Worm (Caenorhabditis elegans) whole organism, L2 larva: ENCODE measurements around the gene pigk-1.

Experiments used
- C34F6.9 ChIP-seq: fragments of 150-350 bp; optimal IDR thresholded peaks from 2 replicates; lab custom pipeline; 2014; ENCODE audit warnings: missing biosample characterization, missing genetic modification characterization
- F13H6.1 ChIP-seq: sonication (generic microtip); optimal IDR thresholded peaks from 2 replicates; lab custom pipeline; 2016; ENCODE audit warnings: missing genetic modification characterization, missing compliant biosample characterization
- R02D3.7 ChIP-seq: fragments of 150-350 bp; optimal IDR thresholded peaks from 2 replicates; lab custom pipeline; 2014; ENCODE audit warnings: missing biosample characterization, missing genetic modification characterization
- Y55F3AM.14 ChIP-seq: fragments of 200-800 bp; sonication (Bioruptor generic); optimal IDR thresholded peaks from 2 replicates; lab custom pipeline; 2018; ENCODE audit warnings: mild to moderate bottlenecking, missing genetic modification characterization, missing compliant biosample characterization
- ZK546.5 ChIP-seq: sonication (generic microtip); optimal IDR thresholded peaks from 2 replicates; lab custom pipeline; 2017; ENCODE audit warnings: missing biosample characterization, missing genetic modification characterization
- alr-1 ChIP-seq: fragments of 150-350 bp; optimal IDR thresholded peaks from 2 replicates; lab custom pipeline; 2014; ENCODE audit warnings: missing biosample characterization, missing genetic modification characterization
- aly-2 ChIP-seq: fragments of 150-350 bp; optimal IDR thresholded peaks from 2 replicates; lab custom pipeline; 2014; ENCODE audit warnings: missing biosample characterization, missing genetic modification characterization
- blmp-1 ChIP-seq: sonication (generic microtip); optimal IDR thresholded peaks from 2 replicates; lab custom pipeline; 2017; ENCODE audit warnings: missing genetic modification characterization, mild to moderate bottlenecking, missing compliant biosample characterization, antibody characterized with exemption, moderate library complexity; ENCODE audit not compliant: insufficient read depth
- ceh-16 ChIP-seq: fragments of 150-350 bp; optimal IDR thresholded peaks from 2 replicates; lab custom pipeline; 2014; ENCODE audit warnings: missing biosample characterization, missing genetic modification characterization
- crh-2 ChIP-seq: sonication (generic microtip); optimal IDR thresholded peaks from 2 replicates; lab custom pipeline; 2017; ENCODE audit warnings: missing biosample characterization, missing genetic modification characterization
- dmd-4 ChIP-seq: sonication (generic microtip); optimal IDR thresholded peaks from 2 replicates; lab custom pipeline; 2017; ENCODE audit warnings: missing biosample characterization, missing genetic modification characterization
- egl-27 ChIP-seq: sonication (generic microtip); optimal IDR thresholded peaks from 3 replicates; lab custom pipeline; 2017; ENCODE audit warnings: missing biosample characterization, missing genetic modification reagents, missing genetic modification characterization
- elt-1 ChIP-seq: fragments of 150-350 bp; optimal IDR thresholded peaks from 2 replicates; lab custom pipeline; 2014; ENCODE audit warnings: missing biosample characterization, missing genetic modification characterization
- elt-3 ChIP-seq: sonication (generic microtip); optimal IDR thresholded peaks from 2 replicates; lab custom pipeline; 2017; ENCODE audit warnings: missing biosample characterization, missing genetic modification characterization
- fos-1 ChIP-seq: fragments of 150-350 bp; optimal IDR thresholded peaks from 2 replicates; lab custom pipeline; 2014; ENCODE audit warnings: missing biosample characterization, missing genetic modification characterization
- gmeb-1 ChIP-seq: fragments of 150-350 bp; optimal IDR thresholded peaks from 2 replicates; lab custom pipeline; 2014; ENCODE audit warnings: missing biosample characterization, missing genetic modification characterization
- lin-11 ChIP-seq: fragments of 150-350 bp; sonication (generic microtip); optimal IDR thresholded peaks from 2 replicates; lab custom pipeline; 2014; ENCODE audit warnings: missing biosample characterization, missing genetic modification characterization, inconsistent platforms, mixed read lengths
- lin-13 ChIP-seq: fragments of 150-350 bp; optimal IDR thresholded peaks from 2 replicates; lab custom pipeline; 2014; ENCODE audit warnings: missing biosample characterization, missing genetic modification reagents, missing genetic modification characterization
- lin-39 ChIP-seq: fragments of 150-350 bp; optimal IDR thresholded peaks from 2 replicates; lab custom pipeline; 2014; ENCODE audit warnings: missing biosample characterization, missing genetic modification reagents, missing genetic modification characterization
- lsy-2 ChIP-seq, 2 experiments: fragments of 150-350 bp in 1 of 2; sonication (generic microtip) in 1 of 2; optimal IDR thresholded peaks; 2 replicates each; lab custom pipeline; 2014 to 2017; ENCODE audit warnings: missing biosample characterization in 2 of 2, missing genetic modification characterization in 2 of 2
- mab-5 ChIP-seq: fragments of 150-350 bp; optimal IDR thresholded peaks from 2 replicates; lab custom pipeline; 2014; ENCODE audit warnings: missing biosample characterization, missing genetic modification characterization
- mbf-1 ChIP-seq: sonication (generic microtip); optimal IDR thresholded peaks from 2 replicates; lab custom pipeline; 2017; ENCODE audit warnings: missing biosample characterization, missing genetic modification characterization
- mdl-1 ChIP-seq, 2 experiments: fragments of 150-350 bp in 1 of 2; sonication (generic microtip) in 1 of 2; optimal IDR thresholded peaks; 2 replicates each; lab custom pipeline; 2017; ENCODE audit warnings: missing biosample characterization in 2 of 2, missing genetic modification characterization in 2 of 2
- nhr-10 ChIP-seq: sonication (generic microtip); optimal IDR thresholded peaks from 2 replicates; lab custom pipeline; 2017; ENCODE audit warnings: missing biosample characterization, missing genetic modification characterization
- nhr-11 ChIP-seq: fragments of 150-350 bp; optimal IDR thresholded peaks from 2 replicates; lab custom pipeline; 2014; ENCODE audit warnings: missing biosample characterization, missing genetic modification characterization
- nhr-12 ChIP-seq: fragments of 150-350 bp; optimal IDR thresholded peaks from 2 replicates; lab custom pipeline; 2014; ENCODE audit warnings: missing biosample characterization, missing genetic modification characterization
- nhr-129 ChIP-seq: fragments of 150-350 bp; optimal IDR thresholded peaks from 2 replicates; lab custom pipeline; 2014; ENCODE audit warnings: missing biosample characterization, missing genetic modification characterization
- nhr-21 ChIP-seq: fragments of 150-350 bp; optimal IDR thresholded peaks from 2 replicates; lab custom pipeline; 2014; ENCODE audit warnings: missing biosample characterization, missing genetic modification characterization
- nhr-23 ChIP-seq: fragments of 150-350 bp; optimal IDR thresholded peaks from 2 replicates; lab custom pipeline; 2014; ENCODE audit warnings: missing biosample characterization, missing genetic modification reagents, missing genetic modification characterization
- nhr-237 ChIP-seq: fragments of 150-350 bp; optimal IDR thresholded peaks from 2 replicates; lab custom pipeline; 2014; ENCODE audit warnings: missing biosample characterization, missing genetic modification characterization
- nhr-25 ChIP-seq: fragments of 150-350 bp; sonication (generic microtip); optimal IDR thresholded peaks from 3 replicates; lab custom pipeline; 2014; ENCODE audit warnings: missing biosample characterization, missing genetic modification characterization
- nhr-6 ChIP-seq: fragments of 150-350 bp; optimal IDR thresholded peaks from 2 replicates; lab custom pipeline; 2014; ENCODE audit warnings: missing biosample characterization, missing genetic modification characterization
- nhr-77 ChIP-seq: fragments of 150-350 bp; optimal IDR thresholded peaks from 2 replicates; lab custom pipeline; 2014; ENCODE audit warnings: missing biosample characterization, missing genetic modification characterization
- peb-1 ChIP-seq: fragments of 150-350 bp; optimal IDR thresholded peaks from 2 replicates; lab custom pipeline; 2014; ENCODE audit warnings: missing biosample characterization, missing genetic modification characterization
- skn-1 ChIP-seq: sonication (generic microtip); optimal IDR thresholded peaks from 2 replicates; lab custom pipeline; 2017; ENCODE audit warnings: missing biosample characterization, missing genetic modification characterization
- sma-3 ChIP-seq: sonication (generic microtip); optimal IDR thresholded peaks from 2 replicates; lab custom pipeline; 2016; ENCODE audit warnings: missing genetic modification reagents, missing genetic modification characterization, missing compliant biosample characterization
- sma-9 ChIP-seq, 2 experiments: fragments of 150-350 bp in 1 of 2; sonication (generic microtip) in 1 of 2; optimal IDR thresholded peaks; 2 replicates each; lab custom pipeline; 2014 to 2016; ENCODE audit warnings: missing genetic modification characterization in 2 of 2, mild to moderate bottlenecking in 1 of 2, missing biosample characterization in 1 of 2, missing compliant biosample characterization in 1 of 2, missing genetic modification reagents in 1 of 2, moderate library complexity in 1 of 2
- snpc-4 ChIP-seq: fragments of 150-350 bp; optimal IDR thresholded peaks from 2 replicates; lab custom pipeline; 2014; ENCODE audit warnings: missing biosample characterization, missing genetic modification characterization
- unc-39 ChIP-seq: fragments of 150-350 bp; optimal IDR thresholded peaks from 2 replicates; lab custom pipeline; 2014; ENCODE audit warnings: missing biosample characterization, missing genetic modification characterization
- unc-55 ChIP-seq: fragments of 150-350 bp; sonication (generic microtip); optimal IDR thresholded peaks from 3 replicates; lab custom pipeline; 2014; ENCODE audit warnings: missing biosample characterization, missing genetic modification reagents, missing genetic modification characterization
- zag-1 ChIP-seq: fragments of 150-350 bp; optimal IDR thresholded peaks from 2 replicates; lab custom pipeline; 2014; ENCODE audit warnings: missing biosample characterization, missing genetic modification characterization
- ztf-1 ChIP-seq: fragments of 200-800 bp; sonication (Bioruptor generic); conservative IDR thresholded peaks from 2 replicates; pipeline ENCODE4 v1.3.6; 2022; ENCODE audit warnings: missing genetic modification characterization, missing compliant biosample characterization
- ztf-11 ChIP-seq: sonication (generic microtip); optimal IDR thresholded peaks from 2 replicates; lab custom pipeline; 2017; ENCODE audit warnings: missing biosample characterization, missing genetic modification characterization
- ztf-4 ChIP-seq: fragments of 150-350 bp; optimal IDR thresholded peaks from 2 replicates; lab custom pipeline; 2014; ENCODE audit warnings: missing biosample characterization, missing genetic modification characterization

Gene pigk-1

DNA sequence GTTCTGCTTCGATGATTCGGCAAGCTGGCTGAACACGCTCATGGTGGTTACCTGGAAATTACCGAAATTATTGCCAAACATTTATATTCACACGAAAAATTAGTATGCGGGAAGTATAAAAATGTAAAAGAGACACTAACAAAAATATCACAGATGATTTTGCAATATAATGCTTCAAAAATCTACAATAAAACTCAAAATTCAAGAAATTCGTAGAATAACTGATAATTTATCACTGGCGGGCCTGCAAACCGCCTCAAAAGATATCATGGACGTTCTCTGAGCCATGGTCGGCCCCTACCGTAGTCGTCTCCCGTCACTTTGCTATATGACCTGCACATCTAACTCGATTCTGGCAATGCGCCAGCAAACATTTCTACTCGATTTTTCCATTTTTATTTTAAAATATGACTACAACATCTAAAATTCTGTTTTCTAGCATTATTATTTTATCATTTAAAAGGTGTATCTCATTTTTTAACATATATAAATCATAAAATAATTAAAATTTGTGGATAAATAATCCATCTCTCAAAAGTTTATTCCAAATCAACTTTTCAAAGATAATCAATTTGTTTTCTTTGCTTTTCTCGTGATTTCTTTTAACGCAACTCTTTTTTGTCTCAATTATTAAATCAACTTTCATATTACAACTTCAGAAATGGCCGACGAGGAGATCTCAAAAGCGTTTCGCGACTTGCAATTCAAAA, 39.8 kb upstream of the pigk-1 start, which contains the start of the genes F01G4.6 and pfd-1 (continued):
- TF ChIP-seq C34F6.9 (tag; lab: Kevin White, UChicago) (peak; percentile 93), nhr-11 (tag; lab: Kevin White, UChicago) (no peak), nhr-6 (peak; percentile 92), sma-3 (GFP tag; lab: Kevin White, UChicago) (peak; percentile 96), elt-1 (no peak), nhr-237 (tag; lab: Kevin White, UChicago) (peak; percentile 49), mdl-1 (tag; optimal IDR thresholded peaks at IDR 0.05; lab: Kevin White, UChicago) (peak; percentile 50 to 65), nhr-23 (tag; lab: Kevin White, UChicago) (no peak), ztf-1 (GFP tag; lab: Robert Waterston, UW) (no peak), nhr-21 (peak; percentile 92)

DNA sequence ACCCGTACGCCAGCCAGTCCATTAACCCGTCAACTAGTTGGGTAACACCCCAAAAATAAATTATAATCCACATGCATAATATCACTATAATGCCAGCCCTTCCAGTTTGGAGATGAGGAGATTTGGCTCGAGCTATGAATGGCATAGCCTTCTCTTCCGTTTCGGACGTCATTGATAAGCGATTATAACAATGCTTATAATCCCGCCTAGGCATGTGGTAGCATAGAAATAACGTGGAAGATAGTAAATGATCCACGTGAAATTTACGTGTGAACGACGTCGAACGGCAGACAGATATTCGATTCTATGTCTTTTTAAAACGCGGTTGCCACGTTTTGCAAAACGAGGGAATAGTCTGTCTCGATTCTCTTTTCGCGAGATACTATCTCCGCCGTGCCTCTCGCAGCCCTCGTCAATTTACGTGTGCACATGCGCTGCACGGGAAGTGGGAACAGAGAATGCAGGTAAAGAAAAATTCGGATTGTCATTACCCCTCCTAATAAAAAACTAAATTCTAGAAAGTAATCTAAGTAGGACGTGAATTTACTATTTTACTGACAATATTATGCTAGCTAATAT, 39.1 kb upstream of the pigk-1 start:
- TF ChIP-seq gmeb-1 (tag; lab: Kevin White, UChicago) (peak; percentile 20), C34F6.9 (tag; lab: Kevin White, UChicago) (peak; percentile 13), alr-1 (tag; lab: Kevin White, UChicago) (no peak), lin-13 (GFP tag; lab: Kevin White, UChicago) (no peak), nhr-10 (tag; lab: Kevin White, UChicago) (no peak), nhr-129 (tag; lab: Kevin White, UChicago) (peak; percentile 42), ztf-4 (no peak), nhr-11 (tag; lab: Kevin White, UChicago) (no peak), blmp-1 (tag; lab: Kevin White, UChicago) (no peak), egl-27 (tag; lab: Kevin White, UChicago) (no peak), skn-1 (tag; lab: Kevin White, UChicago) (no peak), fos-1 (tag; lab: Kevin White, UChicago) (no peak), crh-2 (tag; lab: Kevin White, UChicago) (peak; percentile 52), ztf-11 (no peak), nhr-77 (no peak), unc-55 (GFP tag; lab: Kevin White, UChicago) (no peak)

DNA sequence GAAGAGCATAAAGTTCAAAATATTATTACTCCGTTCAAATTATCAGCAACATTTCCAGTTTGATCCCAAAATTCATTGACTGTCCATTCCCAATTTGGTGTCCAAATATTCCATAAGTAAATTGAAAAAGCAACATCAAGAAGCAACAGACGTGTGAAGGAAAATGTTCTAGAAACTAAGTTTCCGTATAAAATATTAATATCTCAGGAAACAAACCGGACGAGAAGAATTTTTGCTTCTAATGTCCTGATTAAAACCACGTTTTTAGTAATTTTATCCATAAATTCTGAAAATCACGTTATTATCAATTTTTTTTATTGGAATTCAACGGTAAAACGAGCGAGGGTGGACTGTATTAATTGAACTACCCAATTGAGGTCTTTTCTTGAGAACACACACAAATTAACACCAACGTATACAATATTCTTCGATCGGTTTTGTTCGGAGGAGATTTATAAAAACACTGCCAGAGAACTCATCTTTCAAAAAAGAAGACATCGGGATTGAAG, 37.2 kb upstream of the pigk-1 start, which contains the start of gene pigq-1:
pigq-1 (minus strand) TSS at position 286 of the 509 bp plus-strand sequence.
- TF ChIP-seq nhr-6 (no peak), mbf-1 (tag; lab: Kevin White, UChicago) (no peak), sma-9 (GFP tag; optimal IDR thresholded peaks at IDR 0.05; lab: Kevin White, UChicago) (no peak), sma-9 (tag; optimal IDR thresholded peaks at IDR 0.05; lab: Kevin White, UChicago) (no peak), ztf-4 (peak; percentile 23), lsy-2 (tag; optimal IDR thresholded peaks at IDR 0.05; lab: Kevin White, UChicago) (peak in 1 of 2 experiments; percentile 64), dmd-4 (tag; lab: Kevin White, UChicago) (no peak), lin-39 (tag; lab: Kevin White, UChicago) (no peak), alr-1 (tag; lab: Kevin White, UChicago) (no peak), crh-2 (tag; lab: Kevin White, UChicago) (peak; percentile 57), fos-1 (tag; lab: Kevin White, UChicago) (no peak), Y55F3AM.14 (GFP tag; lab: Kevin White, UChicago) (peak; percentile 40), R02D3.7 (tag; lab: Kevin White, UChicago) (no peak), nhr-25 (tag; lab: Kevin White, UChicago) (peak; percentile 46), aly-2 (no peak), ceh-16 (tag; lab: Kevin White, UChicago) (no peak), mab-5 (tag; lab: Kevin White, UChicago) (no peak), ZK546.5 (peak; percentile 20), F13H6.1 (tag; lab: Kevin White, UChicago) (peak; percentile 5), ztf-1 (GFP tag; lab: Robert Waterston, UW) (no peak), nhr-12 (tag; lab: Kevin White, UChicago) (no peak), gmeb-1 (tag; lab: Kevin White, UChicago) (no peak), elt-3 (no peak), lin-13 (GFP tag; lab: Kevin White, UChicago) (peak; percentile 45), nhr-237 (tag; lab: Kevin White, UChicago) (no peak), ztf-11 (no peak), zag-1 (tag; lab: Kevin White, UChicago) (no peak), nhr-11 (tag; lab: Kevin White, UChicago) (no peak), snpc-4 (tag; lab: Kevin White, UChicago) (no peak), unc-39 (tag; lab: Kevin White, UChicago) (no peak), mdl-1 (tag; optimal IDR thresholded peaks at IDR 0.05; lab: Kevin White, UChicago) (no peak), nhr-129 (tag; lab: Kevin White, UChicago) (no peak), nhr-10 (tag; lab: Kevin White, UChicago) (no peak), unc-55 (GFP tag; lab: Kevin White, UChicago) (no peak), nhr-21 (peak; percentile 55), nhr-23 (tag; lab: Kevin White, UChicago) (no peak), elt-1 (no peak), skn-1 (tag; lab: Kevin White, UChicago) (no peak), peb-1 (no peak), blmp-1 (tag; lab: Kevin White, UChicago) (no peak), C34F6.9 (tag; lab: Kevin White, UChicago) (no peak), lin-11 (no peak)
